Worm (Caenorhabditis elegans): ENCODE data around the gene fbxa-107.
"Not testable (repeated sequence)": the region's sequence is repeated elsewhere in the genome, so short reads cannot be mapped to it uniquely, and the experiment has no call there.

Gene fbxa-107

DNA sequence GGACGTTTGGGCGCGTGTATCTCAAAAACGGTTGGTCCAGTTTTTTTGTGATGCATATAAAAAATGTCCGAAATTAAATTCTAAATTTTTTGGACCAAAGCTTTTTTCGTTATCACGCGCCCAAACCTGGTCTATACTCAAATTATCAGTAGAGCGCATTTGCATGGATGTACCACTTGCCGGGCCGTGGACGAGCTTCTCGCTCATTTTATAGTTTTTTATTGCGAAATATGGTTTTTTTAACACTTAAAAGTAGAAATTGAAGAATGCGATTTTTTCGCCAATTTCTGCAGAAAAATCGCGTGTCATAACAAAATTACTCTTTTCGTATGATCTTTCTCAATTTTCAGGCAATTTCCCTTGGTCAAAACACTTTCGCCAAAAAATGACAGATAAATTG lies 8.7 kb upstream of the fbxa-107 start:
- not testable (repeated sequence) for TF ChIP-seq efl-1 (optimal IDR thresholded peaks at IDR 0.05)
- TF ChIP-seq efl-1 (GFP tag; optimal IDR thresholded peaks at IDR 0.05 in 1 of 2), result peak in 1 of 2 experiments; percentile 35
- TF ChIP-seq dpl-1 (GFP tag; optimal IDR thresholded peaks at IDR 0.05), result peak in 1 of 3 experiments; percentile 9

ce11 chrV:18125075-18125474 lies 1.3 kb downstream of the fbxa-107 start, which contains the start of gene fbxa-210:
TSS of gene fbxa-210 (plus strand) at chrV:18125375.
- TF ChIP-seq efl-3 (GFP tag; optimal IDR thresholded peaks at IDR 0.05), result no peak
- TF ChIP-seq ama-1 (optimal IDR thresholded peaks at IDR 0.05), result no peak
- no peak for TF ChIP-seq dpl-1 (GFP tag; optimal IDR thresholded peaks at IDR 0.05)
- TF ChIP-seq blmp-1 (tag; optimal IDR thresholded peaks at IDR 0.05), result no peak
- TF ChIP-seq elt-3 (tag; optimal IDR thresholded peaks at IDR 0.05), result no peak
- no peak for TF ChIP-seq sox-4 (tag; optimal IDR thresholded peaks at IDR 0.05)
- no peak for TF ChIP-seq sptf-1 (tag; optimal IDR thresholded peaks at IDR 0.05)
- TF ChIP-seq hlh-17 (GFP tag; optimal IDR thresholded peaks at IDR 0.05; ENCODE audit: borderline replicate concordance), result no peak
- no peak for TF ChIP-seq nhr-76 (tag; optimal IDR thresholded peaks at IDR 0.05)
- no peak for TF ChIP-seq egl-27 (tag; optimal IDR thresholded peaks at IDR 0.05)
- no peak for TF ChIP-seq swsn-7 (tag; optimal IDR thresholded peaks at IDR 0.05)
- TF ChIP-seq nhr-47 (tag; optimal IDR thresholded peaks at IDR 0.05), result no peak
- TF ChIP-seq efl-1 (optimal IDR thresholded peaks at IDR 0.05), result no peak
- no peak for TF ChIP-seq efl-1 (GFP tag; optimal IDR thresholded peaks at IDR 0.05 in 1 of 2)
- no peak for TF ChIP-seq irx-1 (tag; optimal IDR thresholded peaks at IDR 0.05)
- TF ChIP-seq fos-1 (tag; optimal IDR thresholded peaks at IDR 0.05), result no peak
- TF ChIP-seq zag-1 (tag; optimal IDR thresholded peaks at IDR 0.05), result no peak
- TF ChIP-seq C34B4.2 (tag; optimal IDR thresholded peaks at IDR 0.05), result no peak
- no peak for TF ChIP-seq Y116A8C.19 (tag; optimal IDR thresholded peaks at IDR 0.05; ENCODE audit: borderline replicate concordance)
- no peak for TF ChIP-seq hlh-4 (tag; optimal IDR thresholded peaks at IDR 0.05)

- no peak for TF ChIP-seq nhr-85 (tag)
- no peak for TF ChIP-seq nhr-90 (tag; optimal IDR thresholded peaks at IDR 0.05; ENCODE audit: poor library complexity)
- no peak for TF ChIP-seq unc-86 (tag; optimal IDR thresholded peaks at IDR 0.05)
- TF ChIP-seq lin-39 (tag; optimal IDR thresholded peaks at IDR 0.05), result no peak
- TF ChIP-seq tlp-1 (tag; optimal IDR thresholded peaks at IDR 0.05), result no peak
- TF ChIP-seq fkh-4 (tag; optimal IDR thresholded peaks at IDR 0.05; ENCODE audit: borderline replicate concordance), result no peak
- TF ChIP-seq hlh-17 (GFP tag; optimal IDR thresholded peaks at IDR 0.05; ENCODE audit: borderline replicate concordance), result no peak
- TF ChIP-seq nhr-20 (tag; optimal IDR thresholded peaks at IDR 0.05), result no peak
- TF ChIP-seq nhr-76 (tag; optimal IDR thresholded peaks at IDR 0.05), result no peak
Measured at ce11 chrV:18127192-18127591, 3.5 kb downstream of the fbxa-107 start, which contains the start of gene fbxa-211. TSS of gene fbxa-211 (plus strand) at chrV:18127519.

DNA sequence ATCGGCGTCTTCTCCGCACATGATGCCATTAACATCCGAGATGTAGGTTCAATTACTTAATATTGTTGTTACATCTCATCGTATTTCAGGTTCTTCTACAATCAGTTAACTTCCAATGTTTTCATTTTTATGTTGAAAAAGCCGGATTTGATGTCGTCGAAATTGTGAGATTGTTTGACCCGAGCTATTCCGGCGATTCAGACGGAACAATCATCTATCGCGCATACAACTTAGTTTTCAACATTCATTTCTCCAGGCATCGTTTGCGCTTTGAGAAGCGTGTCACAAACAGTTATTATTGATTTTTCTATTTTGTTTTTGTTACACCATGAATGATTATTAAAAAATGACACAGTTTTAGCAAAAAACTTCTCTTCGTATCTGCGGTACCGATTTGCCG lies 4.8 kb downstream of the fbxa-107 start:
- TF ChIP-seq nhr-12 (tag; optimal IDR thresholded peaks at IDR 0.05) (no peak), nhr-76 (tag; optimal IDR thresholded peaks at IDR 0.05) (no peak), unc-30 (tag; optimal IDR thresholded peaks at IDR 0.05) (no peak), nhr-47 (tag; optimal IDR thresholded peaks at IDR 0.05) (no peak)

ce11 chrV:18131049-18131448 lies 7.3 kb downstream of the fbxa-107 start, which contains the start of gene Y37H2A.12:
TSS of gene Y37H2A.12 (minus strand) at chrV:18131129.
- TF ChIP-seq ceh-63 (GFP tag; optimal IDR thresholded peaks at IDR 0.05), result no peak
- TF ChIP-seq hlh-17 (GFP tag; optimal IDR thresholded peaks at IDR 0.05; ENCODE audit: borderline replicate concordance), result no peak
- TF ChIP-seq ama-1 (optimal IDR thresholded peaks at IDR 0.05), result no peak
- TF ChIP-seq sptf-1 (tag; optimal IDR thresholded peaks at IDR 0.05), result no peak
- no peak for TF ChIP-seq lsy-2 (tag; optimal IDR thresholded peaks at IDR 0.05)
- no peak for TF ChIP-seq vab-15 (tag; optimal IDR thresholded peaks at IDR 0.05)
- TF ChIP-seq pqm-1 (tag; optimal IDR thresholded peaks at IDR 0.05), result no peak
- TF ChIP-seq grh-1 (GFP tag; IDR thresholded peaks at IDR 0.05), result no peak
- no peak for TF ChIP-seq rnt-1 (tag; optimal IDR thresholded peaks at IDR 0.05)
- TF ChIP-seq egl-27 (tag; optimal IDR thresholded peaks at IDR 0.05), result no peak
- no peak for TF ChIP-seq nhr-20 (tag; optimal IDR thresholded peaks at IDR 0.05)
- no peak for TF ChIP-seq nhr-12 (tag; optimal IDR thresholded peaks at IDR 0.05)
- TF ChIP-seq ceh-88 (GFP tag; IDR thresholded peaks at IDR 0.05), result no peak
- no peak for TF ChIP-seq tlp-1 (tag; optimal IDR thresholded peaks at IDR 0.05)
- no peak for TF ChIP-seq lin-13 (GFP tag; optimal IDR thresholded peaks at IDR 0.05)
- TF ChIP-seq elt-2 (tag; optimal IDR thresholded peaks at IDR 0.05), result no peak
- no peak for TF ChIP-seq xbp-1 (tag; optimal IDR thresholded peaks at IDR 0.05)

Measured in whole organism, L1 larva.